Fruit fly (Drosophila melanogaster): ENCODE measurements around the gene RhoGAPp190.
A peak's percentile ranks its signal among the peaks of the same experiment; 100 is the strongest.

DNA sequence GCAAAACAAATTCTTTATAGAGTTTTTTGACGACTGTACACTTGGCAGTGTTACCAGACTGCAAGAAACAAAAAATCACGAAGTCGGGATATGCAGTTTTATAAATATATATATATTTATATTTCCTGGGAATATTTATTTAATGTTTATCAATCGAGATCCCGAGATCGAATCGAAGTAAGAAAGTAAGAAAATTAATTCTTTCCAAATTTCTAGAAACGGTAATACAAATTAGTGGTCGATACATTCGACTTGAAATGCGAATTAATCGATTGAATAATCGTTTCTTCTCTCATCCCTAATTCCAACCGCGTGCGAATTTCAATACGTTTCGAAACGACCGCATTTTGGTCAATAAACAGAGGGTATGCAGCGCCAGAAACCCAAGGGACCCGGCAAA, 16.4 kb downstream of the RhoGAPp190 start, which contains the start of the genes CG8289 and CG5800:
- TF ChIP-seq bab1 (GFP tag; optimal IDR thresholded peaks at IDR 0.05): peak; percentile 62
- peak; percentile 45 for TF ChIP-seq CG33017 (tag; optimal IDR thresholded peaks at IDR 0.05)
- TF ChIP-seq CG14711 (tag; optimal IDR thresholded peaks at IDR 0.05): peak; percentile 57
